Worm (Caenorhabditis elegans) whole organism, late embryonic: ENCODE measurements around the gene F46B3.7.

Experiments used
- C08G9.2 ChIP-seq: sonication (generic microtip); optimal IDR thresholded peaks from 2 replicates; lab custom pipeline; 2016; ENCODE audit warnings: mild to moderate bottlenecking, missing genetic modification characterization, moderate library complexity, missing compliant biosample characterization
- K02D7.2 ChIP-seq: sonication (generic microtip); optimal IDR thresholded peaks from 2 replicates; lab custom pipeline; 2017; ENCODE audit warnings: mild to moderate bottlenecking, missing genetic modification characterization, missing compliant biosample characterization
- K09A11.1 ChIP-seq: sonication (generic microtip); optimal IDR thresholded peaks from 2 replicates; lab custom pipeline; 2017; ENCODE audit warnings: antibody characterized with exemption, mild to moderate bottlenecking, missing genetic modification characterization, missing compliant biosample characterization; ENCODE audit not compliant: insufficient read depth
- ceh-18 ChIP-seq: sonication (generic microtip); optimal IDR thresholded peaks from 2 replicates; lab custom pipeline; 2016; ENCODE audit warnings: missing genetic modification characterization, missing compliant biosample characterization
- ceh-22 ChIP-seq: sonication (generic microtip); optimal IDR thresholded peaks from 2 replicates; lab custom pipeline; 2017; ENCODE audit warnings: missing biosample characterization, missing genetic modification characterization
- ceh-24 ChIP-seq: sonication (generic microtip); optimal IDR thresholded peaks from 2 replicates; lab custom pipeline; 2016; ENCODE audit warnings: mild to moderate bottlenecking, missing genetic modification characterization, missing compliant biosample characterization
- ceh-31 ChIP-seq: sonication (generic microtip); optimal IDR thresholded peaks from 2 replicates; lab custom pipeline; 2016; ENCODE audit warnings: missing genetic modification characterization, missing compliant biosample characterization
- ceh-34 ChIP-seq: sonication (generic microtip); optimal IDR thresholded peaks from 2 replicates; lab custom pipeline; 2016; ENCODE audit warnings: mild to moderate bottlenecking, missing genetic modification characterization, missing compliant biosample characterization
- ceh-48 ChIP-seq: sonication (generic microtip); optimal IDR thresholded peaks from 2 replicates; lab custom pipeline; 2016; ENCODE audit warnings: missing genetic modification characterization, inconsistent platforms, missing compliant biosample characterization
- ceh-9 ChIP-seq: sonication (generic microtip); optimal IDR thresholded peaks from 2 replicates; lab custom pipeline; 2016; ENCODE audit warnings: mild to moderate bottlenecking, missing genetic modification characterization, inconsistent platforms, missing compliant biosample characterization
- che-1 ChIP-seq: sonication (generic microtip); optimal IDR thresholded peaks from 2 replicates; lab custom pipeline; 2016; ENCODE audit warnings: mild to moderate bottlenecking, missing genetic modification characterization, missing compliant biosample characterization
- dmd-4 ChIP-seq: sonication (generic microtip); optimal IDR thresholded peaks from 2 replicates; lab custom pipeline; 2016; ENCODE audit warnings: borderline replicate concordance, missing genetic modification characterization, missing compliant biosample characterization
- elt-2 ChIP-seq: sonication (generic microtip); optimal IDR thresholded peaks from 2 replicates; lab custom pipeline; 2016; ENCODE audit warnings: missing genetic modification reagents, missing genetic modification characterization, missing compliant biosample characterization
- elt-4 ChIP-seq: sonication (generic microtip); optimal IDR thresholded peaks from 2 replicates; lab custom pipeline; 2016; ENCODE audit warnings: missing genetic modification characterization, missing compliant biosample characterization
- ets-4 ChIP-seq: sonication (generic microtip); optimal IDR thresholded peaks from 2 replicates; lab custom pipeline; 2016; ENCODE audit warnings: missing genetic modification characterization, missing compliant biosample characterization
- gmeb-2 ChIP-seq: sonication (generic microtip); optimal IDR thresholded peaks from 2 replicates; lab custom pipeline; 2016; ENCODE audit warnings: missing genetic modification characterization, inconsistent platforms, missing compliant biosample characterization
- hlh-13 ChIP-seq: fragments of 200-800 bp; sonication (Bioruptor generic); optimal IDR thresholded peaks from 2 replicates; lab custom pipeline; 2018; ENCODE audit warnings: mild to moderate bottlenecking, missing genetic modification characterization, missing compliant biosample characterization
- hlh-8 ChIP-seq: sonication (generic microtip); optimal IDR thresholded peaks from 2 replicates; lab custom pipeline; 2016; ENCODE audit warnings: missing genotype, missing genetic modification characterization, missing compliant biosample characterization
- lim-6 ChIP-seq: sonication (generic microtip); optimal IDR thresholded peaks from 2 replicates; lab custom pipeline; 2016; ENCODE audit warnings: missing genetic modification characterization, missing compliant biosample characterization
- lin-11 ChIP-seq: fragments of 200-800 bp; sonication (Bioruptor generic); optimal IDR thresholded peaks from 2 replicates; lab custom pipeline; 2018; ENCODE audit warnings: mild to moderate bottlenecking, missing genetic modification characterization, missing compliant biosample characterization
- nhr-232 ChIP-seq: sonication (generic microtip); optimal IDR thresholded peaks from 2 replicates; lab custom pipeline; 2016; ENCODE audit warnings: missing genetic modification characterization, missing compliant biosample characterization
- npax-4 ChIP-seq: sonication (generic microtip); optimal IDR thresholded peaks from 2 replicates; lab custom pipeline; 2016; ENCODE audit warnings: missing genetic modification characterization, missing compliant biosample characterization
- odd-2 ChIP-seq: sonication (generic microtip); optimal IDR thresholded peaks from 2 replicates; lab custom pipeline; 2017; ENCODE audit warnings: antibody characterized with exemption, mild to moderate bottlenecking, missing genetic modification characterization, missing compliant biosample characterization
- pha-4 ChIP-seq: fragments of 150-350 bp; optimal IDR thresholded peaks from 2 replicates; lab custom pipeline; 2018; ENCODE audit warnings: missing biosample characterization, missing genetic modification reagents, missing genetic modification characterization
- pqm-1 ChIP-seq: sonication (generic microtip); optimal IDR thresholded peaks from 2 replicates; lab custom pipeline; 2016; ENCODE audit warnings: missing genetic modification characterization, missing compliant biosample characterization
- ref-2 ChIP-seq: sonication (generic microtip); optimal IDR thresholded peaks from 2 replicates; lab custom pipeline; 2016; ENCODE audit warnings: missing genetic modification characterization, missing compliant biosample characterization
- sdc-2 ChIP-seq: sonication (generic microtip); optimal IDR thresholded peaks from 2 replicates; lab custom pipeline; 2016; ENCODE audit warnings: missing genotype, missing genetic modification characterization, missing compliant biosample characterization
- sox-2 ChIP-seq: fragments of 200-800 bp; sonication (Bioruptor generic); IDR thresholded peaks from 2 replicates; pipeline ENCODE4 v1.3.6; 2022; ENCODE audit warnings: missing genetic modification reagents, missing genetic modification characterization, missing compliant biosample characterization
- syd-9 ChIP-seq: sonication (generic microtip); optimal IDR thresholded peaks from 2 replicates; lab custom pipeline; 2016; ENCODE audit warnings: mild to moderate bottlenecking, missing genetic modification characterization, moderate library complexity, missing compliant biosample characterization
- tbx-7 ChIP-seq: sonication (generic microtip); optimal IDR thresholded peaks from 2 replicates; lab custom pipeline; 2016; ENCODE audit warnings: missing genotype, missing genetic modification characterization, missing compliant biosample characterization
- ttx-3 ChIP-seq: sonication (generic microtip); optimal IDR thresholded peaks from 2 replicates; lab custom pipeline; 2016; ENCODE audit warnings: missing genetic modification reagents, missing genetic modification characterization, missing compliant biosample characterization
- unc-55 ChIP-seq: sonication (generic microtip); optimal IDR thresholded peaks from 2 replicates; lab custom pipeline; 2017; ENCODE audit warnings: missing biosample characterization, missing genetic modification reagents, missing genetic modification characterization
- unc-86 ChIP-seq: sonication (generic microtip); optimal IDR thresholded peaks from 2 replicates; lab custom pipeline; 2016; ENCODE audit warnings: missing genetic modification characterization, missing compliant biosample characterization

The F46B3.7 gene

DNA sequence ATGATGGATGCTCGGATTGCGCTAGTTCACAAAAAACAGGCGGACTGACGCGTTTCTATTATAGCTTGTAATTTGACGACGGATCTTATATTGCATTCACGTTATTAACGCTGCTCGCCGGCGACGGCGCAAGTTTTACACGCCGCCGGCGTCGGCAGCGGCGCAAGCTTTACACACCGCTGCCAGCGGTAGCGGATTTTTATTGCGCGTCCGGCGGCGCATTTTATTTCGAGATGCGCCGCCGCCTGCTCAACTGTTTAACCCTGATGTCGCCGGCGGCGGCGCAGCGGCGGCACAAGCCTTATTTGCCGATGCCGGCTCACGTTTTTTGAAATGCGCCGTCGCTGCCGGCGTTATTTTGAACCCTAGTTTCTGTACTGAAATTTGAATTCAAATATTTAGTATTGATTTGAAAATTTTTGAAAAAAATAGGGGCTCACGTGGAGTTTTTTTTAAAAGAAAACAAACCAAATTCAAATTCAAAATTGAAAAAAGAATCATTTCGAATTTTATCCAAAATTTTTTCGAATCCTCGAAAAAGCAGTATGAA is 13.9 kb downstream of the F46B3.7 start, which contains the start of gene ttr-57:
TSS of gene ttr-57 (plus strand) at position 500 of the 550 bp plus-strand sequence.
- TF ChIP-seq gmeb-2 (tag; lab: Kevin White, UChicago) (no peak), lin-11 (tag; lab: Kevin White, UChicago) (no peak), K09A11.1 (tag; lab: Kevin White, UChicago) (no peak), ceh-22 (tag; lab: Kevin White, UChicago) (no peak), ref-2 (no peak), dmd-4 (tag; lab: Kevin White, UChicago) (no peak), ceh-9 (tag; lab: Kevin White, UChicago) (no peak), pqm-1 (tag; lab: Kevin White, UChicago) (no peak), ets-4 (tag; lab: Kevin White, UChicago) (no peak), tbx-7 (tag; lab: Kevin White, UChicago) (no peak)

- TF ChIP-seq npax-4 (tag; lab: Kevin White, UChicago) (no peak), odd-2 (tag; lab: Kevin White, UChicago) (no peak), ceh-24 (tag; lab: Kevin White, UChicago) (no peak), ref-2 (no peak), hlh-13 (GFP tag; lab: Kevin White, UChicago) (no peak)
- TF ChIP-seq, all 69 proteins: peak for 0
These were observed 15.5 kb downstream of the F46B3.7 start, which contains the start of gene ttr-11 for ce11 chrV:20603014-20603413. Gene ttr-11 (plus strand): TSS chrV:20603314.

ce11 chrV:20600704-20601103 is 17.8 kb downstream of the F46B3.7 start:
- TF ChIP-seq elt-2 (tag; lab: Kevin White, UChicago), result no peak
- peak; percentile 7 for TF ChIP-seq ceh-31 (tag; lab: Kevin White, UChicago)
- peak; percentile 87 for TF ChIP-seq elt-4

ce11 chrV:20599795-20600194 is 18.7 kb downstream of the F46B3.7 start, which contains the start of gene col-163:
Gene col-163 (plus strand): TSS chrV:20600095.
- TF ChIP-seq hlh-8 (tag; lab: Kevin White, UChicago), result no peak
- no peak for TF ChIP-seq sox-2 (GFP tag; lab: Robert Waterston, UW)
- TF ChIP-seq ttx-3 (tag; lab: Kevin White, UChicago), result no peak
- no peak for TF ChIP-seq elt-2 (tag; lab: Kevin White, UChicago)
- TF ChIP-seq C08G9.2 (tag; lab: Kevin White, UChicago), result no peak
- TF ChIP-seq ceh-18, result no peak
- no peak for TF ChIP-seq sdc-2 (tag; lab: Kevin White, UChicago)
- no peak for TF ChIP-seq ceh-34 (tag; lab: Kevin White, UChicago)
- no peak for TF ChIP-seq unc-86 (tag; lab: Kevin White, UChicago)
- TF ChIP-seq lim-6, result no peak
- TF ChIP-seq ceh-31 (tag; lab: Kevin White, UChicago), result no peak
- TF ChIP-seq K02D7.2 (tag; lab: Kevin White, UChicago), result no peak
- no peak for TF ChIP-seq ceh-24 (tag; lab: Kevin White, UChicago)
- no peak for TF ChIP-seq nhr-232 (tag; lab: Kevin White, UChicago)
- TF ChIP-seq npax-4 (tag; lab: Kevin White, UChicago), result no peak
- no peak for TF ChIP-seq tbx-7 (tag; lab: Kevin White, UChicago)
- no peak for TF ChIP-seq pha-4

DNA sequence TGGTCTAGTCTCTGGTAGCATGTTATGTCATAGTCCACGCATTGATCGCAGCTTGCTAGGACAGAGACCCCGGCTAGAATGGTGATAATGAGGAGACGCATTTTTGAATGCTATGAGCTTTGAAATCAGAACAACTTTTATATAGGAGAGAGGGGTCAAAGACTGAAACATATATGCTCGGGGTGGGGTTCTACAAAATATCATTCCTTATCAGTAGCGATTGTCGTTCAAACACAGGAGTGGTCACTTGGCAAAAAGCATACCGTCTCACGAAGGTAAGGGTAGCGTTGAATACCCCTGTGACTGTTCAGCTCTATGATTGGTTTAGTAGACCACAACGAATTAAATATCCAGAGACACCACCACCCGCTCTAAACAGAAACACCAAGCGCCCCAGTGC is 21.5 kb downstream of the F46B3.7 start, which contains the start of gene F46B3.1:
TSS of gene F46B3.1 (minus strand) at position 101 of the 400 bp plus-strand sequence.
- TF ChIP-seq unc-55 (no peak), ceh-48 (tag; lab: Kevin White, UChicago) (no peak), che-1 (tag; lab: Kevin White, UChicago) (no peak), syd-9 (tag; lab: Kevin White, UChicago) (no peak), ttx-3 (tag; lab: Kevin White, UChicago) (no peak)
